Fruit fly (Drosophila melanogaster) Kc167 (cell line): ENCODE data around the gene pad.

Experiments used
- Myc ChIP-seq: fragments of >200 bp; optimal IDR thresholded peaks from 2 replicates; lab custom pipeline; 2017; ENCODE audit warnings: missing external identifiers
- Sin3A ChIP-seq: fragments of >200 bp; optimal IDR thresholded peaks from 2 replicates; lab custom pipeline; 2018; ENCODE audit warnings: missing external identifiers
- psq ChIP-seq: fragments of >200 bp; optimal IDR thresholded peaks from 2 replicates; lab custom pipeline; 2017; ENCODE audit warnings: missing external identifiers

- TF ChIP-seq Sin3A (lab: Kevin White, UChicago) (no peak), Myc (lab: Kevin White, UChicago) (no peak), psq (no peak)
These were observed 28.3 kb downstream of the pad start, which contains the start of gene CG10317 for dm6 chr3R:16370433-16370832.
